Worm (Caenorhabditis elegans) whole organism, L4/young adult: Measurements from ENCODE around the gene twk-4.

Experiments used
- dao-5 ChIP-seq: sonication (generic microtip); optimal IDR thresholded peaks from 2 replicates; lab custom pipeline; 2016; ENCODE audit warnings: missing genotype, missing genetic modification characterization, moderate library complexity, missing compliant biosample characterization
- him-1 ChIP-seq: sonication (generic microtip); optimal IDR thresholded peaks from 2 replicates; lab custom pipeline; 2016; ENCODE audit warnings: missing genotype, missing genetic modification reagents, missing genetic modification characterization, missing compliant biosample characterization

ce11 chrII:9242804-9243203 lies 48.7 kb upstream of the twk-4 start:
- no peak for TF ChIP-seq dao-5 (tag; lab: Kevin White, UChicago)
- TF ChIP-seq him-1, result no peak
